Fruit fly (Drosophila melanogaster): Measurements from ENCODE around the gene CG16790.
A peak's percentile ranks its signal among the peaks of the same experiment; 100 is the strongest.

Gene CG16790

dm6 chr3R:9594251-9594581 lies 24.2 kb upstream of the CG16790 start:
- TF ChIP-seq CG17801 (GFP tag; optimal IDR thresholded peaks at IDR 0.05; ENCODE audit: partially characterized antibody), result no peak

DNA sequence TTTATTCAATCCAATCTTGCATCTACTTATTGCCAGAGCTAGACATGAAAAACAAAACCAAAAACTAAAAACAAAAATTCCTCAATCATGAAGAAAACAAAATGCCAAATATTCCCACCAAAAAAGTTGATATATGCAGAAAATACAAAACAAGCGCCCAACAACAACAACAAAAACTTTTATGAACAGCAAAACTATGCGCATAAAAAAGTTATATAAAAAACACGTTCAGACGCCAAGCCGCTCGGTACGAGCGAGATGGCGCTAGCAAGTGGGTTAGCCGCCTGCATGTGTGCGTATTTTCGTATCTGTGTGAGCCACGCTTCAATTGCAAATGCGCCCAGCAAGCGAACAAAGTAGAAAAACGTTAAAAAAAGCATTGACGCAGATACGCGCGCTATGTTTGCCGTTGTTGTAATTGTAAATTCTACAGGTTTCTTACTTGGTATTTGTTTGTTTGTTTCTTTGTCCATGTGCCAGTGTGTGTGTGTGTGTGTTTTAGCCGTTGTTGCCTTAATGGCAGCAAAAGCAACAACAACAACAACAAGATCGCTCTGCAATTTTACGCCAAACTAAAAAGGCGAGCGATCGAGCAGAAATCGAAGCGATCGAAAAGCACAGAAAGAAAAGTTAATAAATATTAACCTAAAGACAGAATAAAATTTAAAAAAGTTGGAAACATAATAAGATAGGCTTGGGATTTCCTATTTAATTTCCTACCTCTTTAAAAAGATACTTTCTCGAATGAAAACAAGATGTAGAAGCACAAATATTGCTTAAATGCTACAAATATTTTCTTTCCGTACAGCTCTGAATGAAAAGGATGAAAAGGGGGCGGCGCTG lies 23.6 kb upstream of the CG16790 start:
- peak; percentile 80 for TF ChIP-seq CG17801 (GFP tag; optimal IDR thresholded peaks at IDR 0.05; ENCODE audit: partially characterized antibody)

DNA sequence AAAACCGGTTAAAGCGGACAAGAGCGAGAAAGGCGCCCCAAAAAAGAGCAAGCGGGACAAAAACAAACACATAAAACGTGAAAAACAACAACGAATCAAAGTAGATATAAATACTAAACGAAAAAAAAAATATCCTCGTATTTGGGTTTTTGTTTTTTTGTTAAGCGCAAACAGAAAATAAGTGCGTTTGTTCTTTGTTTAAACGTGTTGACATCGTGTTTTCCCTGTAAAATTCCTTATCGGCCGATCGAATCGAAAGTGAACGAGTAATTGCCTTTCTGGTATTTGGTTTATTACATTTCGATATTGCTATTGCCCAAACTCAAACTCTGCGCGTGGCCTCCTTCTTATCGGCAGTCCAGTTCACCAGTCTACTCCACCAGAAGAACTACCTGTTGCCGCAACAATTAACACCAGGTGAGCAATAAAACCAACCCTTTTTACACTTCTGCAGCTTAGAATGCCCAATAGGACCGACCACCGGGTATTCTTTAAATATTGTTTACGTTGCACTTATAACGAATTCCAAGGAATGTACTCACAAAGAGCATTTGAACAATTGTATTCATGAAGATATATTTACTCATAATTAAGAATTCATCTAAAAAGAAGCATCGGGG lies 21.9 kb upstream of the CG16790 start:
- TF ChIP-seq CG17801 (GFP tag; optimal IDR thresholded peaks at IDR 0.05; ENCODE audit: partially characterized antibody), result no peak

DNA sequence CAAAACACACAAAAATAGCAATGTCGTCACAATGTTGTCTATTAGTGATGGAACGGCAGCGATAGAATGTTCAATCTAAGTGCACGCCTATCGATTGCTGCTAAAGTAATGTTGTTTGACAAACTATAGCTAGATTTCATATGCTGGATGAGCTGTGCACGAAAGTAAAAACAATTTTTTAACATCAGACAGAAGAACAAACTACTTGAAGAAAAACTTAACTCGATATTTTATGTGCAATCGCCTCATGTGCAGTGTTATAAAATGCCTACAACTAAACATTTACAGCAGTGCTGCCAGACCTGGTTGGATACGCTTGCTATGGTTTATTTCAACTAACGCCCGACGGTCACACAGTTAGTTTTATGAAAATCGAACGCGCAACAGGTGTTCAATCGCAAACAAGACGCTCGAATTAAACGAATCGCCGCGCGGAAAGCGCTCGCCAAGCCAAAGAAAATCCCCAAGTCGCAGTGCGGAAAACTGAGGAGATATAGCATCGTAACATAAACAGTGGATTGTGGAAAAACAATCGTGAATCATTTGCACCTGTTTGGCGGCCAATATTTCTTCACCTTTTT lies 21.0 kb upstream of the CG16790 start, which contains the start of the genes bocks and CG8312:
Gene bocks, minus strand, starts transcription at position 51 of the 581 bp plus-strand sequence.
Gene CG8312, plus strand, starts transcription at position 358 of the 581 bp plus-strand sequence.
- TF ChIP-seq CG17801 (GFP tag; optimal IDR thresholded peaks at IDR 0.05; ENCODE audit: partially characterized antibody), result peak; percentile 40

DNA sequence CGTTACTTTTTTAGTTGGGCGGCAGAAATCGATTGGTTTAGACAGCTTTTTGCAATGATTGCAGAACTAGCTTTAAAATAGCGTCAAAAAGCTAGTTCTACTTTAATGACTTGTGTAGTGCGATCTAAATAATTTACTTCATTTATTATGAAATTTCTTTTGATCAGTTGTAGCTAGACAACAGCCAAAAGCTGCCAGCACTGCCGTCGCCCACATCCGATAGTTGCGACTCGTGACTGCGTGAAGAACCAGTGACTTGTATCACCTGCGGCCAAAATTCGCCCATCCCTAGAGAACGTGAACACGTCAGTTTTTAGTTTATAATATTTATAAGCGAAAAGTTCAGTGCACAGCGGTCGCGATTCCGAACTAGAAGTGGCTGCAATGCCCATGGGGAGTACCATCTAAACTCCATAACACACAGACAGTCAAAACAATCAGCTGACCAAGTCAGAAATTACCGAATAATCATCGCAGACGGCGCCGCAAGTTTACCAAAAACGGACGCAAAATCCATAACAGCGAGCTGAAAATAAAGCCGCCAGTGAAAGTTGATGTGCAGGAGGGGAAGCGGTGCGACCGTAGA lies 16.7 kb upstream of the CG16790 start, which contains the start of gene P58IPK:
Gene P58IPK, plus strand, starts transcription at position 280 of the 586 bp plus-strand sequence.
- TF ChIP-seq CG17801 (GFP tag; optimal IDR thresholded peaks at IDR 0.05; ENCODE audit: partially characterized antibody), result peak; percentile 36

dm6 chr3R:9583122-9583521 lies 13.1 kb upstream of the CG16790 start, which contains the start of gene CG33654:
TSS of gene CG33654 (minus strand) at chr3R:9583222.
- no peak for TF ChIP-seq CG17801 (GFP tag; optimal IDR thresholded peaks at IDR 0.05; ENCODE audit: partially characterized antibody)

- TF ChIP-seq CG17801 (GFP tag; optimal IDR thresholded peaks at IDR 0.05; ENCODE audit: partially characterized antibody), result no peak
Observed at dm6 chr3R:9581973-9582372, 12.0 kb upstream of the CG16790 start.

DNA sequence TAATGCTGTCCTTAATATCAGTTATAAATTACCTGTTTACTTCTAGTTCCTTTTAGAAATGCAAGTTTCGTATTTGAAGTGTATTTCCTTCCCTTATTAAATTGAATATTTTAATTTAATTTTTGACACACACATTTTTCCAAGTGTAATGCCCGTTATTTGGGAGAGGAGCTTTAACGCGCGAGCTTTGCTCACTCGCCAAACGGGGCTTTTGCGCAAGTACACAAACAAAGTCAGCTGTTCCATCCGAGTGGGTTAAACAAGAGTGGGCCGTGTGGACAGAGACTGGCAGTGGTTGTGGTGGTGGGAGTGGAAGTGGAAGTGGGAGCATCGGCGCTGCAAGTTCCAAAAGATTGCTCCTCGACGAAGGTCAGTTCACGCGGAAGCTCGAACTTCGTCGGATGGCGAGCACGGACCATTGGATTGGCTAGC lies 11.1 kb upstream of the CG16790 start, which contains the start of gene CG8301:
Gene CG8301, plus strand, starts transcription at position 218 of the 432 bp plus-strand sequence.
- peak; percentile 57 for TF ChIP-seq CG17801 (GFP tag; optimal IDR thresholded peaks at IDR 0.05; ENCODE audit: partially characterized antibody)

DNA sequence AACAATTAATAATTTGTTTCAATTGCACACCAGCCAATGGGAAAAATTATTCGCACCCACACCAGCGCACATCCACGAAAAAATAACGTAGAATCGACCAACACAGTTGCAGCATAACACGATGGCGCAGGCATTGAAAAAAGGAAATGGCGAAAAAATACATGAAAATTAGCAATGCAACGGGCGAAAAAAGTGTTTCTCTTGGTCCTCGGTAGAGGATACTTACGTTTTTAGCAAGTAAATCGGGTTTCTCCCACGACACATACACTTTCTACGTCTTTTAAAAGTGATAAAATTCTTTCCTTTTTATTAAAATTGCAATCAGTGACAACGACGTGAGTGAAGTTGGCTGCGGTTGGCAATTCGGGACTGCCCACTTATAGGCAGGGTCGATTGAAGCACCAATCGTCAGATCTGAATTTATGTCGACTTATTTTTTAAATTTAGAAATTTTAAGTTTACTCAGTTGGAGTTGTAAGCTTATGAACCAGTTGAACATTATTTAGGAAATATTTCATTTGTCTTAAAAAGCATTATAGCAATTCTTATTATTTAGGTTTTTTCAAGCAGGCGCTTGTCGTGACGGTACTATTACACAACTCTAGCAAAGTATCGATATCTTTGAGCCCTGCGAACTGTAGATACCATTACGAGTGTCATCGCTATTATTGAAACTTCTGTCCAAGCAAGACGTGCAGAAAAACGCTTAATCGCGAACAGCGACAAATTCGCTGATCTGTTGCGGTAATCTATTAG lies 7.5 kb upstream of the CG16790 start, which contains the start of the genes Kap-alpha3 and Son:
Gene Kap-alpha3, minus strand, starts transcription at position 352 of the 756 bp plus-strand sequence.
Gene Son, plus strand, starts transcription at position 661 of the 756 bp plus-strand sequence.
- peak; percentile 90 for TF ChIP-seq CG17801 (GFP tag; optimal IDR thresholded peaks at IDR 0.05; ENCODE audit: partially characterized antibody)

DNA sequence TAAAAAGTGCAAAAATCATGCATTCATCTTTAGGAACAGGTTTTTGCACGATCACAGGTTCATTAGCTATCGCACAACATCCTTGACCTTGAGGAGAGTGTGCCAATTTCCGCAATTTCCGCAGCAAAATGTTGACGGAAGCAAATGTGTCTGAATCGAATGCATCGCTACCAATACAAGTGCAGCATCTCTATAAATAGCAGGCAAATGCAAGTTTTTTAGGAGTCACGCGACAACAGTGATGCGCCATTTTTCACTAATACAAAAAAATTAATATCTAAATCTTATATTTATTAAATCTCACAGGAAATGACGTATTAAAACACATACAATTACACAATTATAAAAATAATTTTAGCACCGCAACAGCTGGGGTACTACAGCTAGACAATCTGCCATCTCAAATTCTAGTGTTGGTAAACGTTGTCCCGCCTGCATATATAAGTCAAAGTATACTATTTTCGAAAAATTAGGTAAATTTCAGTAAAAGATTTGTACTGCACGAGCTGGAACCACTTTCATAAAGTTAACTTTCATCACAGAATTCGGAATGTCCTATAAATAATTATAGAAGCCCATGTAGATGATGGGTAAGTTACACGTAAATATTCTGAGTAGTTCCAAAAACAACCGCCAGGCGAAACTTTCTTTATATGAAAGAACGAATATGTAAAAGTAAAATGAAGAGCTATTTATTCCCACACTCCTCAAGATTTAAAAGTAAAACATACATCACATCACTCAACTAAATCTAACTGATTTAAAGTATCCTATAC lies 4.0 kb upstream of the CG16790 start, which contains the start of gene CG9399:
Gene CG9399, minus strand, starts transcription at position 400 of the 776 bp plus-strand sequence.
- TF ChIP-seq CG17801 (GFP tag; optimal IDR thresholded peaks at IDR 0.05; ENCODE audit: partially characterized antibody), result peak; percentile 96

- no peak for TF ChIP-seq CG17801 (GFP tag; optimal IDR thresholded peaks at IDR 0.05; ENCODE audit: partially characterized antibody)
Observed at dm6 chr3R:9572929-9573811, 3.2 kb upstream of the CG16790 start.

DNA sequence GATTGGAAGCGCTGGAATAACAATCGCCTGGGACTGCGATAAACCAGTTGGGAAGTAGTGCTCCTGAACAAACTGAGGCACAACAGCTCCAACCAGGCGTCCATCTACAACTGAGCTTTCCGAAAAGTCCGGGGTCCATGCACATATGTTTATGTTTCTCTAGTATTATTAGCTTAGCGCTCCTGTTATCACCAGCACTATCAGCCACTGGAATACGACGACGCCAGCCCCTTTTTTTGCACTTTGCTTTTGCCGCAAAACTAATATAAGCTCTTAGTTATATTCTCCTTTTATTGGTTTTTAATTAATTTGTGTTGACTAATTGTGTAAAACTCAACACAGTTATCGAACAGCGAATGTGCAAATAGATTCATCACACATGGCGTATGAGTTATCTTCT lies 1.5 kb upstream of the CG16790 start, which contains the start of gene CG9396:
Gene CG9396, minus strand, starts transcription at position 101 of the 400 bp plus-strand sequence.
- TF ChIP-seq CG17801 (GFP tag; optimal IDR thresholded peaks at IDR 0.05; ENCODE audit: partially characterized antibody), result no peak

Data from ovary, adult (tissue).